Fruit fly (Drosophila melanogaster) S2 (cell line): ENCODE data around the gene CG7271.

Source experiments
- CG8478 ChIP-seq: fragments of >200 bp; optimal IDR thresholded peaks from 2 replicates; lab custom pipeline; 2018
- CTCF ChIP-seq, 2 experiments: fragments of >200 bp; optimal IDR thresholded peaks; 2 replicates each; lab custom pipeline; 2018

DNA sequence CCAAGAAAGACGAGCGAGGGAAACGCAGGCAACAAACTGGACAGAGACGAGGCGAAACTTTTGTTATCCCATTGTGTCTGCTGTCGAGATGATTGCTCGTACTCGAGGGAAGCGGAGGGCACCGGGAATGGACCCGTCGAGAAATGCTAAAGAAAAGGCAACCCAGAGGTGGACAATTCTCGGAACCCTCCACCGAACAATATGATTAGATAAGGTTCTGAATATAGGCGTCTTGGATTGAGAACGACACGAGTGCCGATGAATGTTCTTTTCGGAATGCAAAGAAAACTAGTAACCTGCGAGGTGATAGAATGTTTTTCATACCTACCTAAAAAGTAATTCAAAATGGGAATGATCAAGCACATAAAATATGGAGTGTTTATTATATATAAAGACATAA is 41.3 kb downstream of the CG7271 start:
- TF ChIP-seq CG8478 (lab: Kevin White, UChicago) (no peak), CTCF (optimal IDR thresholded peaks at IDR 0.05; lab: Kevin White, UChicago) (no peak)
